Worm (Caenorhabditis elegans) whole organism, young adult: ENCODE results near the gene F19C6.3.
A peak's percentile ranks its signal among the peaks of the same experiment; 100 is the strongest.

ENCODE experiments used
- B0019.2 ChIP-seq: fragments of 200-800 bp; sonication (Bioruptor generic); conservative IDR thresholded peaks from 2 replicates; pipeline ENCODE4 v1.3.6; 2022; ENCODE audit warnings: missing genetic modification reagents, missing genetic modification characterization, missing compliant biosample characterization
- C17E4.6 ChIP-seq: fragments of 200-800 bp; sonication (Bioruptor generic); IDR thresholded peaks from 2 replicates; pipeline ENCODE4 v1.3.6; 2022; ENCODE audit warnings: missing genetic modification reagents, missing genetic modification characterization, missing compliant biosample characterization
- F10E7.11 ChIP-seq: sonication (generic microtip); optimal IDR thresholded peaks from 2 replicates; lab custom pipeline; 2017; ENCODE audit warnings: mild to moderate bottlenecking, missing genetic modification characterization, moderate library complexity, missing compliant biosample characterization
- F57A8.1 ChIP-seq: fragments of 200-800 bp; sonication (Bioruptor generic); optimal IDR thresholded peaks from 2 replicates; lab custom pipeline; 2018; ENCODE audit warnings: mild to moderate bottlenecking, missing genetic modification characterization, moderate library complexity, missing compliant biosample characterization
- Y56A3A.18 ChIP-seq: fragments of 200-800 bp; sonication (Bioruptor generic); IDR thresholded peaks from 2 replicates; pipeline ENCODE4 v1.3.6; 2022; ENCODE audit warnings: missing genetic modification reagents, missing genetic modification characterization, missing compliant biosample characterization
- ama-1 ChIP-seq, 3 experiments: fragments of 150-350 bp in 1 of 3; sonication (generic microtip) in 2 of 3; optimal IDR thresholded peaks; 2 replicates each; lab custom pipeline; 2014 to 2018; ENCODE audit warnings: missing biosample characterization in 2 of 3, missing genetic modification characterization in 2 of 3, missing genetic modification reagents in 2 of 3
- athp-1 ChIP-seq: sonication (generic microtip); optimal IDR thresholded peaks from 2 replicates; lab custom pipeline; 2017; ENCODE audit warnings: mild to moderate bottlenecking, missing genetic modification characterization, missing compliant biosample characterization
- ccch-3 ChIP-seq: fragments of 200-800 bp; sonication (Bioruptor generic); optimal IDR thresholded peaks from 2 replicates; lab custom pipeline; 2018; ENCODE audit warnings: mild to moderate bottlenecking, missing genetic modification characterization, missing compliant biosample characterization
- ceh-40 ChIP-seq: fragments of 200-800 bp; sonication (Bioruptor generic); IDR thresholded peaks from 2 replicates; pipeline ENCODE4 v1.3.6; 2022; ENCODE audit warnings: missing genetic modification characterization, missing compliant biosample characterization
- ceh-91 ChIP-seq: fragments of 200-800 bp; sonication (Bioruptor generic); IDR thresholded peaks from 2 replicates; pipeline ENCODE4 v1.3.6; 2022; ENCODE audit warnings: missing genetic modification reagents, missing genetic modification characterization, missing compliant biosample characterization
- egl-18 ChIP-seq: fragments of 200-800 bp; sonication (Bioruptor generic); IDR thresholded peaks from 2 replicates; pipeline ENCODE4 v1.3.6; 2022; ENCODE audit warnings: missing genetic modification reagents, missing genetic modification characterization, missing compliant biosample characterization
- him-1 ChIP-seq: sonication (generic microtip); optimal IDR thresholded peaks from 2 replicates; lab custom pipeline; 2016; ENCODE audit warnings: missing genotype, missing genetic modification reagents, missing genetic modification characterization, missing compliant biosample characterization
- hlh-12 ChIP-seq: sonication (generic microtip); optimal IDR thresholded peaks from 2 replicates; lab custom pipeline; 2016; ENCODE audit warnings: missing genetic modification characterization, missing compliant biosample characterization
- hmg-1.2 ChIP-seq: fragments of 200-800 bp; sonication (Bioruptor generic); IDR thresholded peaks from 2 replicates; pipeline ENCODE4 v1.3.6; 2022; ENCODE audit warnings: missing genetic modification reagents, missing genetic modification characterization, missing compliant biosample characterization
- hrde-1 ChIP-seq: sonication (generic microtip); optimal IDR thresholded peaks from 2 replicates; lab custom pipeline; 2016; ENCODE audit warnings: missing genetic modification characterization, mild to moderate bottlenecking, missing compliant biosample characterization, moderate library complexity, missing genotype, missing genetic modification reagents, borderline replicate concordance
- lin-35 ChIP-seq, 3 experiments: fragments of 150-350 bp in 2 of 3; sonication (generic microtip) in 1 of 3; optimal IDR thresholded peaks; 2 replicates each; lab custom pipeline; 2014 to 2018; ENCODE audit warnings: missing biosample characterization in 3 of 3, missing genetic modification characterization in 3 of 3, missing genetic modification reagents in 3 of 3
- lir-1 ChIP-seq: fragments of 200-800 bp; sonication (Bioruptor generic); conservative IDR thresholded peaks from 2 replicates; pipeline ENCODE4 v1.3.6; 2022; ENCODE audit warnings: missing genetic modification reagents, missing genetic modification characterization, missing compliant biosample characterization
- mcd-1 ChIP-seq: fragments of 200-800 bp; sonication (Bioruptor generic); IDR thresholded peaks from 2 replicates; pipeline ENCODE4 v1.3.6; 2022; ENCODE audit warnings: missing genetic modification reagents, missing genetic modification characterization, missing compliant biosample characterization
- nhr-179 ChIP-seq: sonication (generic microtip); optimal IDR thresholded peaks from 2 replicates; lab custom pipeline; 2016; ENCODE audit warnings: mild to moderate bottlenecking, missing genetic modification characterization, missing compliant biosample characterization
- nhr-80 ChIP-seq: sonication (generic microtip); optimal IDR thresholded peaks from 2 replicates; lab custom pipeline; 2016; ENCODE audit warnings: missing genetic modification characterization, missing compliant biosample characterization
- pha-4 ChIP-seq: fragments of 150-350 bp; sonication (generic microtip); optimal IDR thresholded peaks from 2 replicates; lab custom pipeline; 2014; ENCODE audit warnings: missing biosample characterization, missing genetic modification reagents, missing genetic modification characterization
- sea-2 ChIP-seq: fragments of 200-800 bp; sonication (Bioruptor generic); IDR thresholded peaks from 2 replicates; pipeline ENCODE4 v1.3.6; 2022; ENCODE audit warnings: missing genetic modification characterization, missing compliant biosample characterization
- snpc-4 ChIP-seq, 5 experiments: fragments of 150-350 bp in 1 of 5; sonication (generic microtip) in 4 of 5; optimal IDR thresholded peaks; 2 replicates each; lab custom pipeline; 2014 to 2018; ENCODE audit warnings: missing genetic modification characterization in 5 of 5, missing biosample characterization in 3 of 5, antibody characterized with exemption in 2 of 5, mild to moderate bottlenecking in 2 of 5, missing compliant biosample characterization in 2 of 5, missing genotype in 2 of 5, moderate library complexity in 2 of 5, missing genetic modification reagents in 1 of 5
- sptf-2 ChIP-seq: fragments of 200-800 bp; sonication (Bioruptor generic); optimal IDR thresholded peaks from 2 replicates; lab custom pipeline; 2018; ENCODE audit warnings: mild to moderate bottlenecking, missing genetic modification characterization, missing compliant biosample characterization
- unc-62 ChIP-seq: fragments of 150-350 bp; optimal IDR thresholded peaks from 2 replicates; lab custom pipeline; 2014; ENCODE audit warnings: missing biosample characterization, missing genetic modification reagents, missing genetic modification characterization
- xnd-1 ChIP-seq: sonication (generic microtip); optimal IDR thresholded peaks from 2 replicates; lab custom pipeline; 2016; ENCODE audit warnings: missing genotype, missing genetic modification reagents, missing genetic modification characterization, missing compliant biosample characterization
- ztf-26 ChIP-seq: sonication (generic microtip); optimal IDR thresholded peaks from 2 replicates; lab custom pipeline; 2017; ENCODE audit warnings: missing genetic modification characterization, missing compliant biosample characterization
- ztf-28 ChIP-seq: fragments of 200-800 bp; sonication (Bioruptor generic); IDR thresholded peaks from 2 replicates; pipeline ENCODE4 v1.3.6; 2022; ENCODE audit warnings: missing genetic modification reagents, missing genetic modification characterization, missing compliant biosample characterization

The F19C6.3 gene

DNA sequence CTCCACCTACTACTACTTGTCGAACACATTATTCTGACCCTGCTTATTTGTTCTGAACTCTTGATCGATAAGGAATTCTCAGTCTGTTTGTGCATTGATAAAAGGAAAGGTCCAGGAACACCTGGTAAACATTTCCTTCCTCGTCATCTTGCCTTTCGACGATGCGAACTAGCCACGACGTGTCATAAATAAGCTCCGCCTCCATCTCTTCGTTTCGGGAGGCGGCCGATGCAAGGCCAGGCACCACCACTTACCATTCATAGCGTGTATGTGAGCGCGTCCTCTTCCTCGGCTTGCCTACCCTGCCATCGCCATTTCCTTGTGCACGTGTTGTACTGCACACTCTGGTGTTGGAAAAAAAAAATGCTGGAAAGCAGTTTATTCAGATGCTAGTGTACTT is 19.7 kb downstream of the F19C6.3 start:
- TF ChIP-seq sea-2 (no peak), nhr-179 (tag; lab: Kevin White, UChicago) (no peak), snpc-4 (GFP tag; optimal IDR thresholded peaks at IDR 0.05; lab: Kevin White, UChicago) (no peak), snpc-4 (tag; optimal IDR thresholded peaks at IDR 0.05; lab: Kevin White, UChicago) (peak in 2 of 4 experiments; percentile 63 to 71), xnd-1 (tag; lab: Kevin White, UChicago) (no peak)

DNA sequence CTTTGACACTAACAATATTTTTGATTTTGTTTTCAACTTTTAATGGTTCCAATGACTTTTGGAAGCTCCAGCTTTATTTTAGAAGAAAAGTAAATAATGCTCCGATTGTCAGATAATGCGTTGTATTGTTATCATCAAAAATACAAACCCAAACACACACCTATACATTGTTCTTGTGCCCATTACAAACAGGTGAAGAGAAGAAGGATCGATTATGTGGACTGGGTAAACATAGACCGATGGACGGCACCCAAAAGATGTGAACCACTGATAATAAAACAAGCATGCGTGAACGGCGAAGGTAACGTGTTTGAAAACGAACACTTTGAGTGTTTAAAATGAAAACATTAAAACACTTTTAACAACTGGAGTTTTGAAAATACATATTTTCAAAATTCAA is 21.4 kb downstream of the F19C6.3 start:
- TF ChIP-seq ztf-28 (GFP tag; lab: Robert Waterston, UW) (no peak), egl-18 (no peak), mcd-1 (GFP tag; lab: Robert Waterston, UW) (no peak), F57A8.1 (GFP tag; lab: Kevin White, UChicago) (no peak), sptf-2 (GFP tag; lab: Kevin White, UChicago) (no peak), ceh-40 (GFP tag; lab: Robert Waterston, UW) (no peak), hrde-1 (tag; lab: Kevin White, UChicago) (no peak), ama-1 (optimal IDR thresholded peaks at IDR 0.05; lab: Kevin White, UChicago) (no peak), ama-1 (GFP tag; optimal IDR thresholded peaks at IDR 0.05; lab: Kevin White, UChicago) (no peak), Y56A3A.18 (GFP tag; lab: Robert Waterston, UW) (no peak), athp-1 (tag; lab: Kevin White, UChicago) (no peak), unc-62 (no peak), B0019.2 (GFP tag; lab: Robert Waterston, UW) (no peak), him-1 (tag; lab: Kevin White, UChicago) (no peak), snpc-4 (GFP tag; optimal IDR thresholded peaks at IDR 0.05; lab: Kevin White, UChicago) (no peak), snpc-4 (tag; optimal IDR thresholded peaks at IDR 0.05; lab: Kevin White, UChicago) (no peak), F10E7.11 (tag; lab: Kevin White, UChicago) (no peak)

DNA sequence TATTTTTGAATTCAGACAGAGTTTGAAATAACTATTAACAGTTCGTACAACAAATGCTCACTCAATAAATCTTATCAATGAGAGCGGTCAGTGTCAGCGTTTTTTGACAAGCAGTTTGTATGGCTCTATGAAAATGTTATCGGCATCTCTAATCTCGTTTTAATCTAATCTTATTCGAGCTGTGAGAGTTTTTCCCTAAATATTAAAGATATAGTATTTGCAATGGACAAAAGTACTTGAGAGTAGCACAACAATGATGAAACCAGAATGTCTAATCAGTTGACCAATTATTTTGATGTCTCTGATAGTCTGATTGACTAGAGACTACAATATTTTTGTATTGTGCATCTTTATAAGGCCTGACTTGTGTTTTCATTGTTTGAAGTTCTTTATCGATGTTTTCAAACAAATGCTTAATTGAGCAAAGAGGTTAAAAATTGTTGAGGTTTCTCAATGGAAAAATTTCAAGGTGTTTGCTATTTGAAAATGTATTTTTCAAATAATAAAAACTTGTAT is 23.6 kb downstream of the F19C6.3 start, which contains the start of gene F19C6.5:
Gene F19C6.5, minus strand, starts transcription at position 51 of the 516 bp plus-strand sequence.
- TF ChIP-seq lir-1 (GFP tag; lab: Robert Waterston, UW), result no peak
- TF ChIP-seq nhr-80 (tag; lab: Kevin White, UChicago), result peak; percentile 37

DNA sequence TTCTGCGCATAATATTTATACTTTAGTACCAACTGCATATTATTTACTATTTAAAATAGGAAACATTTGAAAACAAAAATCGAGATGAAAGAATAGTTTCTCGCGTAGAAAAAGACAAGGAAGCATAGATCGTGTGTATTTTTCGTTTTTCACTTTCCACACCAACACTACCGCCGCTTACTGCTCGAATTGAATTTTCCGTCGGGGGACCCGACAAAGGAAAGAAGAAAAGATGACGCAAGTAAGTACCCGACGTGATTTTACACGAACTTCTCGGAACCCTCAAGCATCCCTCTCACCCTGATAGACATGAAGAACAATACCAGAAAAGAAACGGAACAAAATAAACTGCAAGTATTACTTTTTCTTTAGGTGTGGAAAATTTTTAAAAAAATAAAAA is 27.3 kb downstream of the F19C6.3 start:
- TF ChIP-seq lin-35 (GFP tag; optimal IDR thresholded peaks at IDR 0.05; lab: Kevin White, UChicago) (no peak), pha-4 (tag; lab: Kevin White, UChicago) (no peak)
- TF ChIP-seq, all 124 proteins: peak for 0

DNA sequence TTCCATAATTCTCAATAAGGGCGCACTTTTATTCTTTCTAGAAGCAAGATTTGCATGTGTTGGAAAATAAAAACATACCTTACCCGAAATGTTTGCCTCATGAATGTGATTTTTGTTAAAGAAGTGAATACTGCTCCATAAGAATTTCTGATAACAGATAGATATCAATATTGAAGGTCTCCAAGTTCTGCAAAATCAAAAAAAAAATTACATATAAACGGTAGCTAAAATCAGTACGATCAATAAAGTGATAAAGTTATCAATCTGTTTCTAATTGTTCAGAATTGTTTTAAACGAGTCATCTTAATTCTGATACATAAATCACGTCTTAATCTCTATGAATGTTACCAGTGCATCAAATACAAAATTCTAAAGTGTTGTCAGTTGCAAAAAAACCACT is 32.4 kb downstream of the F19C6.3 start, which contains the start of gene mgl-1:
Gene mgl-1, minus strand, starts transcription at position 101 of the 400 bp plus-strand sequence.
- TF ChIP-seq ceh-91 (GFP tag; lab: Robert Waterston, UW), result no peak
- no peak for TF ChIP-seq hlh-12 (tag; lab: Kevin White, UChicago)
- TF ChIP-seq C17E4.6 (GFP tag; lab: Robert Waterston, UW), result no peak

DNA sequence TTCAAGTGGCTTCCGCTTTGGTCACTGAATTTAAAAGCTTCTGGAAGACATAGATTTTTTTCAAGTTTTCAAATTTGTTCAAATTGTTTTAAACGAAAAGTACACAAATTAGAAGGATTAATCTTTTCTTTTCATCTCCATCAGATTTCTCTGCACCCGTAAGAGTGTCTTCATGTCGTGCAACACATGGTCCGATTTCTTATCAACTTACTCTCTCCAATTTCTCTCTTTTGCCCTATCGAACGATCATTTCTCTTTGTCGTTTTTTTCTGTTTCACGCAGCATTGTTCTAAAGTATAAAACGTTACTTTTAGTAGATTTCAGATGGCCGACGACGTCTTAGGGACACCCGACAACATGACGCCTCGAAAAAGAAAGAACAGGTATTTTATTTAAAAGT is 43.3 kb downstream of the F19C6.3 start, which contains the start of gene pssy-1:
Gene pssy-1, plus strand, starts transcription at position 318 of the 400 bp plus-strand sequence.
- TF ChIP-seq ztf-26 (tag; lab: Kevin White, UChicago), result no peak
- TF ChIP-seq hmg-1.2 (GFP tag; lab: Robert Waterston, UW), result no peak
- no peak for TF ChIP-seq pha-4 (tag; lab: Kevin White, UChicago)
- TF ChIP-seq ccch-3 (GFP tag; lab: Kevin White, UChicago), result no peak
